Worm (Caenorhabditis elegans): ENCODE results near the gene K08C7.1.

Gene K08C7.1

ce11 chrIV:10617099-10617498 lies 39.5 kb upstream of the K08C7.1 start:
- TF ChIP-seq C16A3.4 (tag; optimal IDR thresholded peaks at IDR 0.05) (no peak), lin-14 (GFP tag; optimal IDR thresholded peaks at IDR 0.05) (peak; percentile 65), blmp-1 (tag; optimal IDR thresholded peaks at IDR 0.05) (peak; percentile 44), sptf-1 (tag; optimal IDR thresholded peaks at IDR 0.05) (no peak), mab-9 (GFP tag; IDR thresholded peaks at IDR 0.05) (no peak), isw-1 (GFP tag; IDR thresholded peaks at IDR 0.05) (no peak), snu-23 (GFP tag; optimal IDR thresholded peaks at IDR 0.05) (peak; percentile 24), Y116A8C.19 (tag; optimal IDR thresholded peaks at IDR 0.05; ENCODE audit: borderline replicate concordance) (no peak), egl-27 (tag; optimal IDR thresholded peaks at IDR 0.05) (no peak), sup-37 (GFP tag; optimal IDR thresholded peaks at IDR 0.05) (no peak), lir-3 (tag; optimal IDR thresholded peaks at IDR 0.05; ENCODE audit: poor library complexity) (no peak), ztf-11 (tag; optimal IDR thresholded peaks at IDR 0.05) (no peak), elt-2 (tag; optimal IDR thresholded peaks at IDR 0.05) (no peak), swsn-7 (tag; optimal IDR thresholded peaks at IDR 0.05) (no peak), ceh-88 (GFP tag; IDR thresholded peaks at IDR 0.05) (no peak), nhr-85 (tag) (peak; percentile 66), unc-86 (tag; optimal IDR thresholded peaks at IDR 0.05) (no peak), grh-1 (GFP tag; IDR thresholded peaks at IDR 0.05) (no peak), nhr-47 (tag; optimal IDR thresholded peaks at IDR 0.05) (no peak), elt-3 (tag; optimal IDR thresholded peaks at IDR 0.05) (peak in 1 of 6 experiments; percentile 46), pax-3 (tag; optimal IDR thresholded peaks at IDR 0.05) (no peak), nhr-71 (tag; optimal IDR thresholded peaks at IDR 0.05) (no peak), ceh-82 (tag; optimal IDR thresholded peaks at IDR 0.05) (no peak), efl-1 (optimal IDR thresholded peaks at IDR 0.05) (no peak), efl-1 (GFP tag; optimal IDR thresholded peaks at IDR 0.05 in 1 of 2) (peak in 1 of 2 experiments; percentile 18), nhr-20 (tag; optimal IDR thresholded peaks at IDR 0.05) (peak; percentile 50), rnt-1 (tag; optimal IDR thresholded peaks at IDR 0.05) (no peak), aha-1 (tag; optimal IDR thresholded peaks at IDR 0.05) (no peak), unc-62 (GFP tag; optimal IDR thresholded peaks at IDR 0.05) (no peak), lin-35 (GFP tag; optimal IDR thresholded peaks at IDR 0.05) (peak in 1 of 2 experiments; percentile 12)

DNA sequence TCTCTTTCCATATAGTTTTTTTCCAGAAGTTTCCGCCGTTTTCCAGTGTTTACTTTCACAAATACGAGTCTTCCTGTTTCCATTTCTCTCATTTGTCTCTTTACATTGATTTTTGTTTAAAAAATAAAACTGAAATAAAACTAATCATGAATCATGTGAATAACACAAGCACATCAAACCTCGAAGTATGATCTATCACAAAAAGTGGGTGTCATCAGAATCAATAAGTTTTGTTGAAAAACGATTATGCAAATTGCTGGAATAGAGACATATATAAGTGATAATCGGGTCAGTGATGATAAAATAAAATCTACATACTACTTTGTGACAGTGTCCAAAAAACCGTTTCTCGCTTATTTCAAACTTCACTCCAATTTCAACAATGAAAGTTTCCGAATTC lies 35.8 kb upstream of the K08C7.1 start, which contains the start of gene R09H10.7:
Gene R09H10.7, plus strand, starts transcription at position 301 of the 400 bp plus-strand sequence.
- no peak for TF ChIP-seq ceh-82 (tag; optimal IDR thresholded peaks at IDR 0.05)
- TF ChIP-seq Y116A8C.19 (tag; optimal IDR thresholded peaks at IDR 0.05; ENCODE audit: borderline replicate concordance): no peak
- TF ChIP-seq unc-62 (GFP tag; optimal IDR thresholded peaks at IDR 0.05): no peak
- no peak for TF ChIP-seq lin-39 (tag; optimal IDR thresholded peaks at IDR 0.05)
- no peak for TF ChIP-seq zag-1 (tag; optimal IDR thresholded peaks at IDR 0.05)
- no peak for TF ChIP-seq nhr-12 (tag; optimal IDR thresholded peaks at IDR 0.05)
- TF ChIP-seq skn-1 (tag; optimal IDR thresholded peaks at IDR 0.05): no peak
- no peak for TF ChIP-seq hlh-4 (tag; optimal IDR thresholded peaks at IDR 0.05)
- no peak for TF ChIP-seq isw-1 (GFP tag; IDR thresholded peaks at IDR 0.05)

ce11 chrIV:10628724-10629123 lies 27.9 kb upstream of the K08C7.1 start, which contains the start of gene R09H10.5:
R09H10.5 (minus strand) TSS chrIV:10628829.
- TF ChIP-seq lin-13 (GFP tag; optimal IDR thresholded peaks at IDR 0.05) (no peak), elt-2 (tag; optimal IDR thresholded peaks at IDR 0.05) (peak; percentile 60), fkh-4 (tag; optimal IDR thresholded peaks at IDR 0.05; ENCODE audit: borderline replicate concordance) (no peak), tlp-1 (tag; optimal IDR thresholded peaks at IDR 0.05) (peak; percentile 58)
